Worm (Caenorhabditis elegans) whole organism, late embryonic: ENCODE results near the gene gcna-1.

Experiments
- T23F11.4 ChIP-seq: fragments of 200-800 bp; sonication (Bioruptor generic); optimal IDR thresholded peaks from 2 replicates; lab custom pipeline; 2018; ENCODE audit warnings: mild to moderate bottlenecking, missing genetic modification characterization, missing compliant biosample characterization
- ceh-6 ChIP-seq: fragments of 200-800 bp; sonication (Bioruptor generic); optimal IDR thresholded peaks from 2 replicates; lab custom pipeline; 2018; ENCODE audit warnings: mild to moderate bottlenecking, missing genetic modification characterization, missing compliant biosample characterization
- fkh-10 ChIP-seq: fragments of 150-350 bp; optimal IDR thresholded peaks from 2 replicates; lab custom pipeline; 2014; ENCODE audit warnings: missing biosample characterization, missing genetic modification reagents, missing genetic modification characterization
- fkh-6 ChIP-seq: sonication (generic microtip); optimal IDR thresholded peaks from 2 replicates; lab custom pipeline; 2016; ENCODE audit warnings: missing genetic modification characterization, missing compliant biosample characterization
- nhr-11 ChIP-seq: fragments of 150-350 bp; optimal IDR thresholded peaks from 2 replicates; lab custom pipeline; 2014; ENCODE audit warnings: missing biosample characterization, missing genetic modification characterization
- pax-1 ChIP-seq: fragments of 150-350 bp; optimal IDR thresholded peaks from 2 replicates; lab custom pipeline; 2014; ENCODE audit warnings: missing biosample characterization, missing genetic modification characterization

- no peak for TF ChIP-seq fkh-6 (tag; lab: Kevin White, UChicago)
- TF ChIP-seq ceh-6, result no peak
- no peak for TF ChIP-seq fkh-10 (GFP tag; lab: Kevin White, UChicago)
- no peak for TF ChIP-seq T23F11.4 (GFP tag; lab: Kevin White, UChicago)
- no peak for TF ChIP-seq nhr-11 (tag; lab: Kevin White, UChicago)
- no peak for TF ChIP-seq pax-1
These were observed 20.4 kb downstream of the gcna-1 start for ce11 chrIII:5988461-5988860.
